Fruit fly (Drosophila melanogaster): ENCODE measurements around the gene AdamTS-B.
A peak's percentile ranks its signal among the peaks of the same experiment; 100 is the strongest.

AdamTS-B gene

DNA sequence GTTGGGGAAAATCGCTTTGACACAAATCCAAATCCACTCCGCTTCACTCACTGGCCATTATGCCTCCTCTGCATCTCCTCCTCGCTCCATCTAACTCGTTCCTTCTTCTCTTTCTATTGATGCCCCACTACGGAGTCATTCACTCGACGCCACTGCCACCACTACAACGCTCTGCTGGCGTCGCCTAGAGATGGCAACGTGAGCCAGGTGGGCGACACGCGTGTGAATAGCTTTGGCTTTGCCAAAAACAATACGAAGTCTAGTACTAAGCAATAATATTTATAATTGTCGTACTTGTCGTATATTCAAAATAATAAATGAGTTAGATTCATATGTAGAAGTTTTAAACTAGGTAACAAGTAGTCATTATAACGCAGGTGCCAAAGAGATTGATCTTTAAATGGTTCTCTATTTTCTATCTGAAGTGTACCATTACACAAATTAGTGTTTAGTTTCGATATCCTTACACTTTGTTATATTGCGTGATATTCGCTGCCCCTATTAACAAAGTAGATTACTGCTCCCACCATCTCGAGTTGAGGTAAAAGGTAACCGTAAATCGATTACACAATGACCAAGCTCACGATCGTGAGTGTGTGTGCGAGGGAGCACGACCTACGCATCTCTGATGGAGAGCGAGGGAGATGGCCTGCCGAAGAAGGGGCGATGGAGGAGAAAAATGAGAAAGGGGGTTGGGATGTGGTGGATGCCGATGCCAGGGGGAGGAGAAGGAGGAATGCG lies 46.8 kb downstream of the AdamTS-B start (continued):
- TF ChIP-seq Oli (tag; optimal IDR thresholded peaks at IDR 0.05) (peak; percentile 23), chif (GFP tag; optimal IDR thresholded peaks at IDR 0.05) (peak in 1 of 2 experiments; percentile 41), kni (GFP tag; optimal IDR thresholded peaks at IDR 0.05) (no peak), fd64A (GFP tag; optimal IDR thresholded peaks at IDR 0.05) (no peak), sens (GFP tag) (peak; percentile 84), CG42726 (GFP tag; IDR thresholded peaks at IDR 0.05; ENCODE audit: partially characterized antibody) (0 out of 2 replicates have a peak, but pooled peaks have one; percentile 23), Hr78 (GFP tag; optimal IDR thresholded peaks at IDR 0.05) (peak in 1 of 2 experiments; percentile 36), CG17186 (GFP tag; optimal IDR thresholded peaks at IDR 0.05) (no peak), CG3726 (GFP tag; IDR thresholded peaks at IDR 0.05) (no peak), CG15479 (GFP tag; optimal IDR thresholded peaks at IDR 0.05) (no peak), vvl (GFP tag; IDR thresholded peaks at IDR 0.05) (0 out of 2 replicates have a peak, but pooled peaks have one; percentile 7), zfh1 (GFP tag; IDR thresholded peaks at IDR 0.05) (peak; percentile 37; the same call in 1 of the 3 replicates), run (tag; optimal IDR thresholded peaks at IDR 0.05) (no peak), Camta (GFP tag; optimal IDR thresholded peaks at IDR 0.05) (no peak), CG7839 (tag; optimal IDR thresholded peaks at IDR 0.05) (peak; percentile 19), crc (GFP tag; optimal IDR thresholded peaks at IDR 0.05) (no peak), CG4424 (GFP tag; optimal IDR thresholded peaks at IDR 0.05) (no peak), slbo (GFP tag; IDR thresholded peaks at IDR 0.05) (peak; percentile 61), CkIIα-i1 (GFP tag; IDR thresholded peaks at IDR 0.05) (no peak), CG4854 (GFP tag; optimal IDR thresholded peaks at IDR 0.05) (no peak), NC2β (GFP tag; optimal IDR thresholded peaks at IDR 0.05) (no peak), pita (GFP tag; optimal IDR thresholded peaks at IDR 0.05) (no peak), nerfin-2 (GFP tag; IDR thresholded peaks at IDR 0.05; ENCODE audit: partially characterized antibody) (peak; percentile 47; the same call in 1 of the 2 replicates), lilli (GFP tag; optimal IDR thresholded peaks at IDR 0.05) (peak; percentile 57), ro (GFP tag; IDR thresholded peaks at IDR 0.05) (no peak), zen2 (GFP tag; IDR thresholded peaks at IDR 0.05; ENCODE audit: partially characterized antibody) (peak; percentile 34; the same call in 1 of the 3 replicates), ranshi (GFP tag; IDR thresholded peaks at IDR 0.05) (no peak), so (GFP tag; IDR thresholded peaks at IDR 0.05) (no peak), gt (GFP tag; IDR thresholded peaks at IDR 0.05) (no peak), cwo (GFP tag; optimal IDR thresholded peaks at IDR 0.05) (no peak), aop (GFP tag; IDR thresholded peaks at IDR 0.05) (no peak), phol (tag; optimal IDR thresholded peaks at IDR 0.05) (peak; percentile 32), abd-A (tag; optimal IDR thresholded peaks at IDR 0.05) (no peak), CG10959 (GFP tag; IDR thresholded peaks at IDR 0.05) (no peak), CG6272 (GFP tag; IDR thresholded peaks at IDR 0.05) (no peak), tll (GFP tag; optimal IDR thresholded peaks at IDR 0.05) (no peak), CG9797 (GFP tag; optimal IDR thresholded peaks at IDR 0.05) (no peak), CG13123 (GFP tag; optimal IDR thresholded peaks at IDR 0.05) (no peak), ham (GFP tag; IDR thresholded peaks at IDR 0.05) (no peak), Ets97D (GFP tag; optimal IDR thresholded peaks at IDR 0.05) (no peak), Dad (GFP tag; optimal IDR thresholded peaks at IDR 0.05) (no peak), Aef1 (GFP tag; IDR thresholded peaks at IDR 0.05) (no peak), unc-4 (GFP tag; IDR thresholded peaks at IDR 0.05; ENCODE audit: partially characterized antibody) (peak; percentile 70), onecut (GFP tag; IDR thresholded peaks at IDR 0.05) (peak; percentile 34; the same call in 1 of the 2 replicates), MTF-1 (GFP tag; optimal IDR thresholded peaks at IDR 0.05; ENCODE audit: borderline replicate concordance) (no peak), ash1 (GFP tag; optimal IDR thresholded peaks at IDR 0.05) (no peak), Xrp1 (GFP tag; IDR thresholded peaks at IDR 0.05) (peak; percentile 39; the same call in 1 of the 2 replicates), h (optimal IDR thresholded peaks at IDR 0.05) (no peak), CG8290 (GFP tag; optimal IDR thresholded peaks at IDR 0.05) (no peak), CG8290 (tag; optimal IDR thresholded peaks at IDR 0.05) (peak in 1 of 2 experiments; percentile 41)
